Worm (Caenorhabditis elegans): ENCODE measurements around the gene fbxa-116.

ce11 chrV:20196671-20197070, 8.0 kb upstream of the fbxa-116 start, which contains the start of gene ftr-1:
- TF ChIP-seq ama-1 (optimal IDR thresholded peaks at IDR 0.05) (no peak), ama-1 (GFP tag; optimal IDR thresholded peaks at IDR 0.05) (no peak), rec-8 (tag; optimal IDR thresholded peaks at IDR 0.05) (no peak), mxl-1 (tag; optimal IDR thresholded peaks at IDR 0.05) (no peak), madf-3 (GFP tag; IDR thresholded peaks at IDR 0.05) (no peak), let-607 (tag; optimal IDR thresholded peaks at IDR 0.05) (no peak), snpc-4 (GFP tag; optimal IDR thresholded peaks at IDR 0.05) (no peak), snpc-4 (tag; optimal IDR thresholded peaks at IDR 0.05) (no peak), D2030.7 (GFP tag; IDR thresholded peaks at IDR 0.05) (no peak), lin-26 (GFP tag; IDR thresholded peaks at IDR 0.05) (no peak), pha-4 (tag; optimal IDR thresholded peaks at IDR 0.05) (no peak), akir-1 (GFP tag; optimal IDR thresholded peaks at IDR 0.05) (no peak), ztf-18 (tag; optimal IDR thresholded peaks at IDR 0.05) (no peak), F52B5.7 (tag; optimal IDR thresholded peaks at IDR 0.05) (no peak)
